Fruit fly (Drosophila melanogaster): ENCODE data around the gene CG6244.

The CG6244 gene

dm6 chr3L:15768947-15769389, 39.2 kb upstream of the CG6244 start (continued):
- TF ChIP-seq gro (GFP tag; optimal IDR thresholded peaks at IDR 0.05) (no peak), CG8765 (GFP tag; IDR thresholded peaks at IDR 0.05) (peak; percentile 35; the same call in 1 of the 2 replicates), Nf-YA (GFP tag; IDR thresholded peaks at IDR 0.05) (no peak), crc (GFP tag; optimal IDR thresholded peaks at IDR 0.05) (no peak), CkIIα-i1 (GFP tag; IDR thresholded peaks at IDR 0.05) (no peak), Side (GFP tag; optimal IDR thresholded peaks at IDR 0.05) (no peak), tll (GFP tag; optimal IDR thresholded peaks at IDR 0.05) (no peak), CG2116 (GFP tag; optimal IDR thresholded peaks at IDR 0.05) (peak; percentile 19), CG17359 (tag; optimal IDR thresholded peaks at IDR 0.05) (peak; percentile 79), fd102C (GFP tag; optimal IDR thresholded peaks at IDR 0.05) (no peak), odd (GFP tag; optimal IDR thresholded peaks at IDR 0.05) (peak; percentile 28), Camta (GFP tag; optimal IDR thresholded peaks at IDR 0.05) (no peak), CG31224 (GFP tag; IDR thresholded peaks at IDR 0.05) (no peak), hb (GFP tag; IDR thresholded peaks at IDR 0.05; ENCODE audit: partially characterized antibody) (no peak), CG10147 (GFP tag; optimal IDR thresholded peaks at IDR 0.05) (no peak), CG17328 (GFP tag; IDR thresholded peaks at IDR 0.05) (peak; percentile 57), HLH4C (GFP tag; IDR thresholded peaks at IDR 0.05; ENCODE audit: partially characterized antibody) (no peak), caup (GFP tag; optimal IDR thresholded peaks at IDR 0.05; ENCODE audit: severe bottlenecking) (peak; percentile 52), Sry-δ (GFP tag; optimal IDR thresholded peaks at IDR 0.05) (no peak), CG10543 (GFP tag; optimal IDR thresholded peaks at IDR 0.05) (no peak), PHDP (tag; optimal IDR thresholded peaks at IDR 0.05) (peak; percentile 70), sna (GFP tag; IDR thresholded peaks at IDR 0.05; ENCODE audit: partially characterized antibody) (no peak), Abd-B (GFP tag; optimal IDR thresholded peaks at IDR 0.05) (peak; percentile 64), grau (tag; optimal IDR thresholded peaks at IDR 0.05) (peak; percentile 74), usp (GFP tag; optimal IDR thresholded peaks at IDR 0.05) (no peak), CG30403 (GFP tag; optimal IDR thresholded peaks at IDR 0.05) (peak; percentile 50), gcm2 (GFP tag; optimal IDR thresholded peaks at IDR 0.05) (no peak), CG9215 (GFP tag; IDR thresholded peaks at IDR 0.05) (no peak), CG1792 (GFP tag; optimal IDR thresholded peaks at IDR 0.05) (no peak), wek (GFP tag; optimal IDR thresholded peaks at IDR 0.05) (no peak), bab2 (GFP tag; optimal IDR thresholded peaks at IDR 0.05) (no peak), CG4820 (GFP tag; optimal IDR thresholded peaks at IDR 0.05) (peak; percentile 71), mam (GFP tag; optimal IDR thresholded peaks at IDR 0.05) (no peak), CG32767 (GFP tag; IDR thresholded peaks at IDR 0.05) (peak; percentile 50; the same call in 1 of the 2 replicates), dm (GFP tag; optimal IDR thresholded peaks at IDR 0.05) (no peak), Ada2b (GFP tag; IDR thresholded peaks at IDR 0.05) (0 out of 2 replicates have a peak, but pooled peaks have one; percentile 9), wdn (GFP tag; IDR thresholded peaks at IDR 0.05) (no peak), CG13123 (GFP tag; optimal IDR thresholded peaks at IDR 0.05) (peak; percentile 14), Atf6 (GFP tag; IDR thresholded peaks at IDR 0.05) (0 out of 2 replicates have a peak, but pooled peaks have one; percentile 19), CG10565 (GFP tag; optimal IDR thresholded peaks at IDR 0.05) (no peak), lilli (GFP tag; optimal IDR thresholded peaks at IDR 0.05) (peak; percentile 32), CG15601 (tag; optimal IDR thresholded peaks at IDR 0.05) (peak; percentile 64), CG30431 (GFP tag; optimal IDR thresholded peaks at IDR 0.05) (peak; percentile 62), CG14050 (GFP tag; IDR thresholded peaks at IDR 0.05) (no peak), HmgD (GFP tag; optimal IDR thresholded peaks at IDR 0.05) (no peak), insv (GFP tag; optimal IDR thresholded peaks at IDR 0.05) (no peak), sd (tag; optimal IDR thresholded peaks at IDR 0.05) (no peak), CG18011 (GFP tag; optimal IDR thresholded peaks at IDR 0.05) (no peak), CG7745 (tag; optimal IDR thresholded peaks at IDR 0.05) (no peak), HLH3B (GFP tag; IDR thresholded peaks at IDR 0.05) (0 out of 2 replicates have a peak, but pooled peaks have one; percentile 21), CG10959 (GFP tag; IDR thresholded peaks at IDR 0.05) (peak; percentile 56; the same call in 1 of the 2 replicates)

Data from whole organism, embryonic.